Fruit fly (Drosophila melanogaster) whole organism, embryonic: Measurements from ENCODE around the gene CG43448.

Source experiments
- Antp ChIP-seq: fragments of 200-800 bp; sonication (Bioruptor generic); optimal IDR thresholded peaks from 3 replicates; lab custom pipeline; 2016; ENCODE audit warnings: missing biosample characterization, missing genetic modification characterization
- CG10462 ChIP-seq: fragments of 200-800 bp; sonication (Bioruptor generic); optimal IDR thresholded peaks from 2 replicates; lab custom pipeline; 2016; ENCODE audit warnings: missing biosample characterization, missing genetic modification characterization
- CG10565 ChIP-seq: fragments of 200-800 bp; sonication (Bioruptor generic); optimal IDR thresholded peaks from 3 replicates; lab custom pipeline; 2016; ENCODE audit warnings: missing biosample characterization, mild to moderate bottlenecking, missing genetic modification characterization
- CG11456 ChIP-seq: fragments of 200-800 bp; sonication (Bioruptor generic); IDR thresholded peaks from 3 replicates; pipeline ENCODE4 v1.3.6; 2022; ENCODE audit warnings: missing biosample characterization, missing genetic modification characterization
- CG12236 ChIP-seq: fragments of 200-800 bp; sonication (Bioruptor generic); optimal IDR thresholded peaks from 2 replicates; lab custom pipeline; 2016; ENCODE audit warnings: missing biosample characterization, missing genetic modification characterization
- CG14014 ChIP-seq: fragments of 200-800 bp; sonication (Bioruptor generic); IDR thresholded peaks from 2 replicates; pipeline ENCODE4 v1.3.6; 2022; ENCODE audit warnings: missing biosample characterization, missing genetic modification characterization
- CG14860 ChIP-seq: fragments of 200-800 bp; sonication (Bioruptor generic); IDR thresholded peaks from 3 replicates; pipeline ENCODE4 v1.3.6; 2022; ENCODE audit warnings: missing biosample characterization, missing genetic modification characterization; ENCODE audit not compliant: partially characterized antibody
- CG15514 ChIP-seq: fragments of 200-800 bp; sonication (Bioruptor generic); optimal IDR thresholded peaks from 3 replicates; lab custom pipeline; 2017; ENCODE audit warnings: missing biosample characterization, missing genetic modification characterization, mild to moderate bottlenecking, moderate library complexity, missing genetic modification reagents
- CG1602 ChIP-seq: fragments of 200-800 bp; sonication (Bioruptor generic); optimal IDR thresholded peaks from 3 replicates; lab custom pipeline; 2016; ENCODE audit warnings: missing biosample characterization, missing genetic modification characterization
- CG1603 ChIP-seq: fragments of 200-800 bp; sonication (Bioruptor generic); optimal IDR thresholded peaks from 2 replicates; lab custom pipeline; 2019; ENCODE audit warnings: missing biosample characterization, mild to moderate bottlenecking, missing genetic modification characterization, moderate library complexity
- CG16779 ChIP-seq: fragments of 200-800 bp; sonication (Bioruptor generic); IDR thresholded peaks from 2 replicates; pipeline ENCODE4 v1.3.6; 2022; ENCODE audit warnings: missing biosample characterization, missing genetic modification characterization
- CG18619 ChIP-seq: fragments of 200-800 bp; sonication (Bioruptor generic); optimal IDR thresholded peaks from 3 replicates; lab custom pipeline; 2017; ENCODE audit warnings: missing biosample characterization, mild to moderate bottlenecking, missing genetic modification characterization
- CG2116 ChIP-seq: fragments of 200-800 bp; sonication (Bioruptor generic); optimal IDR thresholded peaks from 3 replicates; lab custom pipeline; 2018; ENCODE audit warnings: missing biosample characterization, mild to moderate bottlenecking, missing genetic modification characterization
- CG2129 ChIP-seq: fragments of 200-800 bp; sonication (Bioruptor generic); IDR thresholded peaks from 2 replicates; pipeline ENCODE4 v1.3.6; 2022; ENCODE audit warnings: missing biosample characterization, missing genetic modification characterization; ENCODE audit not compliant: partially characterized antibody
- CG30431 ChIP-seq: fragments of 200-800 bp; sonication (Bioruptor generic); optimal IDR thresholded peaks from 2 replicates; lab custom pipeline; 2017; ENCODE audit warnings: missing biosample characterization, missing genetic modification characterization
- CG3281 ChIP-seq: fragments of 200-800 bp; sonication (Bioruptor generic); optimal IDR thresholded peaks from 3 replicates; lab custom pipeline; 2017; ENCODE audit warnings: missing biosample characterization, mild to moderate bottlenecking, missing genetic modification characterization
- CG33557 ChIP-seq: fragments of 200-800 bp; sonication (Bioruptor generic); optimal IDR thresholded peaks from 2 replicates; lab custom pipeline; 2019; ENCODE audit warnings: missing biosample characterization, mild to moderate bottlenecking, missing genetic modification characterization, moderate library complexity
- CG34224 ChIP-seq: fragments of 200-800 bp; sonication (Bioruptor generic); IDR thresholded peaks from 3 replicates; pipeline ENCODE4 v1.3.6; 2022; ENCODE audit warnings: missing biosample characterization, missing genetic modification characterization; ENCODE audit not compliant: partially characterized antibody
- CG4360 ChIP-seq: fragments of 200-800 bp; sonication (Bioruptor generic); IDR thresholded peaks from 2 replicates; pipeline ENCODE4 v1.3.6; 2022; ENCODE audit warnings: missing biosample characterization, missing genetic modification characterization
- CG6654 ChIP-seq: fragments of 200-800 bp; sonication (Bioruptor generic); optimal IDR thresholded peaks from 2 replicates; lab custom pipeline; 2017; ENCODE audit warnings: missing biosample characterization, mild to moderate bottlenecking, missing genetic modification characterization
- CG7556 ChIP-seq: fragments of 200-800 bp; sonication (Bioruptor generic); optimal IDR thresholded peaks from 2 replicates; lab custom pipeline; 2017; ENCODE audit warnings: missing biosample characterization, mild to moderate bottlenecking, missing genetic modification characterization
- CG8924 ChIP-seq: fragments of 200-800 bp; optimal IDR thresholded peaks from 3 replicates; lab custom pipeline; 2019; ENCODE audit warnings: missing biosample characterization, mild to moderate bottlenecking, missing genetic modification characterization, moderate library complexity
- CG9215 ChIP-seq: fragments of 200-800 bp; sonication (Bioruptor generic); IDR thresholded peaks from 2 replicates; pipeline ENCODE4 v1.3.6; 2022; ENCODE audit warnings: missing biosample characterization, missing genetic modification characterization
- CG9797 ChIP-seq: fragments of 200-800 bp; sonication (Bioruptor generic); optimal IDR thresholded peaks from 3 replicates; lab custom pipeline; 2018; ENCODE audit warnings: missing biosample characterization, mild to moderate bottlenecking, missing genetic modification characterization
- CG9932 ChIP-seq: fragments of 200-800 bp; sonication (Bioruptor generic); IDR thresholded peaks from 2 replicates; pipeline ENCODE4 v1.3.6; 2022; ENCODE audit warnings: missing biosample characterization, missing genetic modification characterization
- Dip3 ChIP-seq: fragments of 200-800 bp; sonication (Bioruptor generic); optimal IDR thresholded peaks from 3 replicates; lab custom pipeline; 2016; ENCODE audit warnings: missing biosample characterization, missing genetic modification characterization
- Doc2 ChIP-seq: fragments of 200-800 bp; sonication (Bioruptor generic); IDR thresholded peaks from 2 replicates; pipeline ENCODE4 v1.3.6; 2022; ENCODE audit warnings: missing biosample characterization, missing genetic modification characterization
- Drgx ChIP-seq: fragments of 200-800 bp; sonication (Bioruptor generic); IDR thresholded peaks from 2 replicates; pipeline ENCODE4 v1.3.6; 2022; ENCODE audit warnings: missing biosample characterization, missing genetic modification characterization
- E2f2 ChIP-seq: fragments of 200-800 bp; sonication (Bioruptor generic); IDR thresholded peaks from 2 replicates; pipeline ENCODE4 v1.3.6; 2022; ENCODE audit warnings: missing biosample characterization, missing genetic modification characterization
- Hey ChIP-seq: fragments of 200-800 bp; sonication (Bioruptor generic); optimal IDR thresholded peaks from 3 replicates; lab custom pipeline; 2018; ENCODE audit warnings: missing biosample characterization, mild to moderate bottlenecking, missing genetic modification characterization
- Neu2 ChIP-seq: fragments of 200-800 bp; sonication (Bioruptor generic); optimal IDR thresholded peaks from 3 replicates; lab custom pipeline; 2016; ENCODE audit warnings: missing biosample characterization, missing genetic modification characterization, borderline replicate concordance
- Nf-YA ChIP-seq: fragments of 200-800 bp; sonication (Bioruptor generic); IDR thresholded peaks from 2 replicates; pipeline ENCODE4 v1.3.6; 2022; ENCODE audit warnings: missing biosample characterization, missing genetic modification characterization
- Ptx1 ChIP-seq: fragments of 200-800 bp; sonication (Bioruptor generic); IDR thresholded peaks from 2 replicates; pipeline ENCODE4 v1.3.6; 2022; ENCODE audit warnings: missing biosample characterization, missing genetic modification characterization
- Six4 ChIP-seq: fragments of 200-800 bp; sonication (Bioruptor generic); optimal IDR thresholded peaks from 2 replicates; lab custom pipeline; 2016; ENCODE audit warnings: missing biosample characterization, missing genetic modification characterization
- Taf1 ChIP-seq: fragments of 200-800 bp; sonication (Bioruptor generic); IDR thresholded peaks from 2 replicates; pipeline ENCODE4 v1.3.6; 2022; ENCODE audit warnings: missing biosample characterization, missing genetic modification characterization
- al ChIP-seq: fragments of 200-800 bp; sonication (Bioruptor generic); IDR thresholded peaks from 2 replicates; pipeline ENCODE4 v1.3.6; 2022; ENCODE audit warnings: missing biosample characterization, missing genetic modification characterization
- bab2 ChIP-seq: fragments of 200-800 bp; sonication (Bioruptor generic); optimal IDR thresholded peaks from 2 replicates; lab custom pipeline; 2016; ENCODE audit warnings: missing biosample characterization, missing genetic modification characterization
- cg ChIP-seq: fragments of 200-800 bp; sonication (Bioruptor generic); optimal IDR thresholded peaks from 3 replicates; lab custom pipeline; 2019; ENCODE audit warnings: missing biosample characterization, mild to moderate bottlenecking, missing genetic modification characterization, moderate library complexity
- ci ChIP-seq: fragments of 200-800 bp; sonication (Bioruptor generic); IDR thresholded peaks from 3 replicates; pipeline ENCODE4 v1.3.6; 2022; ENCODE audit warnings: missing biosample characterization, missing genetic modification characterization
- dimm ChIP-seq: fragments of 200-800 bp; sonication (Bioruptor generic); IDR thresholded peaks from 2 replicates; pipeline ENCODE4 v1.3.6; 2022; ENCODE audit warnings: missing biosample characterization, missing genetic modification characterization
- dm ChIP-seq: fragments of 200-800 bp; sonication (Bioruptor generic); optimal IDR thresholded peaks from 3 replicates; lab custom pipeline; 2016; ENCODE audit warnings: missing biosample characterization, missing genetic modification characterization
- dpn ChIP-seq, 2 experiments: fragments of 200-800 bp; sonication (Bioruptor generic); optimal IDR thresholded peaks; 3 replicates each; lab custom pipeline; 2016; ENCODE audit warnings: missing biosample characterization in 2 of 2, missing genetic modification characterization in 2 of 2
- gce ChIP-seq: fragments of 200-800 bp; sonication (Bioruptor generic); IDR thresholded peaks from 3 replicates; pipeline ENCODE4 v1.3.6; 2022; ENCODE audit warnings: missing biosample characterization, missing genetic modification characterization
- jumu ChIP-seq: fragments of 200-800 bp; sonication (Bioruptor generic); optimal IDR thresholded peaks from 3 replicates; lab custom pipeline; 2016; ENCODE audit warnings: missing biosample characterization, missing genetic modification characterization
- lbe ChIP-seq: fragments of 200-800 bp; sonication (Bioruptor generic); optimal IDR thresholded peaks from 2 replicates; lab custom pipeline; 2016; ENCODE audit warnings: missing biosample characterization, mild to moderate bottlenecking, missing genetic modification characterization
- lmd ChIP-seq: fragments of 200-800 bp; sonication (Bioruptor generic); IDR thresholded peaks from 2 replicates; pipeline ENCODE4 v1.3.6; 2022; ENCODE audit warnings: missing biosample characterization, missing genetic modification characterization
- nau ChIP-seq: fragments of 200-800 bp; sonication (Bioruptor generic); optimal IDR thresholded peaks from 3 replicates; lab custom pipeline; 2017; ENCODE audit warnings: missing biosample characterization, mild to moderate bottlenecking, missing genetic modification characterization, missing genetic modification reagents
- pho ChIP-seq: fragments of 200-800 bp; sonication (Bioruptor generic); optimal IDR thresholded peaks from 2 replicates; lab custom pipeline; 2016; ENCODE audit warnings: missing biosample characterization, missing genetic modification characterization
- pita ChIP-seq: fragments of 200-800 bp; sonication (Bioruptor generic); optimal IDR thresholded peaks from 2 replicates; lab custom pipeline; 2017; ENCODE audit warnings: missing biosample characterization, mild to moderate bottlenecking, missing genetic modification characterization
- shn ChIP-seq: fragments of 200-800 bp; sonication (Bioruptor generic); optimal IDR thresholded peaks from 3 replicates; lab custom pipeline; 2016; ENCODE audit warnings: missing biosample characterization, missing genetic modification characterization
- unc-4 ChIP-seq: fragments of 200-800 bp; sonication (Bioruptor generic); IDR thresholded peaks from 2 replicates; pipeline ENCODE4 v1.3.6; 2022; ENCODE audit warnings: missing biosample characterization, missing genetic modification characterization; ENCODE audit not compliant: partially characterized antibody

The CG43448 gene

dm6 chr3R:30189836-30190235, 47.7 kb downstream of the CG43448 start (continued):
- TF ChIP-seq CG18619 (peak; percentile 46), Hey (tag; lab: Kevin White, UChicago) (no peak), CG34224 (GFP tag; lab: Robert Waterston, UW) (no peak), Neu2 (GFP tag; lab: Kevin White, UChicago) (no peak), CG3281 (GFP tag; lab: Kevin White, UChicago) (peak; percentile 65), Six4 (GFP tag; lab: Kevin White, UChicago) (peak; percentile 41), Drgx (peak; percentile 55), CG1602 (GFP tag; lab: Kevin White, UChicago) (peak; percentile 51), Taf1 (GFP tag; lab: Robert Waterston, UW) (peak; percentile 65), unc-4 (GFP tag; lab: Robert Waterston, UW) (no peak), lbe (no peak), CG9215 (GFP tag; lab: Robert Waterston, UW) (peak; percentile 63; the same call in 1 of the 2 replicates), shn (GFP tag; lab: Kevin White, UChicago) (peak; percentile 5), Nf-YA (GFP tag; lab: Robert Waterston, UW) (peak; percentile 70), CG9932 (GFP tag; lab: Robert Waterston, UW) (peak; percentile 49), Doc2 (GFP tag; lab: Robert Waterston, UW) (peak; percentile 38; the same call in 1 of the 2 replicates), CG1603 (tag; lab: Kevin White, UChicago) (peak; percentile 83), bab2 (GFP tag; lab: Kevin White, UChicago) (peak; percentile 34), pita (GFP tag; lab: Kevin White, UChicago) (no peak), dimm (GFP tag; lab: Robert Waterston, UW) (peak; percentile 47; the same call in 1 of the 2 replicates), E2f2 (peak; percentile 43; the same call in 1 of the 2 replicates), Antp (GFP tag; lab: Kevin White, UChicago) (peak; percentile 51), CG6654 (GFP tag; lab: Kevin White, UChicago) (peak; percentile 20), CG8924 (tag; lab: Kevin White, UChicago) (peak; percentile 63), CG15514 (GFP tag; lab: Kevin White, UChicago) (peak; percentile 45), CG16779 (GFP tag; lab: Robert Waterston, UW) (0 out of 2 replicates have a peak, but pooled peaks have one; percentile 49), CG7556 (GFP tag; lab: Kevin White, UChicago) (peak; percentile 54), ci (GFP tag; lab: Robert Waterston, UW) (peak; percentile 92), al (GFP tag; lab: Robert Waterston, UW) (peak; percentile 35; the same call in 1 of the 2 replicates), CG4360 (peak; percentile 64), pho (no peak), jumu (peak; percentile 20), CG2129 (GFP tag; lab: Robert Waterston, UW) (no peak), CG30431 (GFP tag; lab: Kevin White, UChicago) (peak; percentile 64), nau (peak; percentile 60), lmd (GFP tag; lab: Robert Waterston, UW) (peak; percentile 85), CG2116 (GFP tag; lab: Kevin White, UChicago) (no peak), dpn (GFP tag; optimal IDR thresholded peaks at IDR 0.05; lab: Kevin White, UChicago) (peak; percentile 60 to 71), dm (no peak), CG14014 (peak; percentile 79), cg (GFP tag; lab: Kevin White, UChicago) (no peak), CG11456 (GFP tag; lab: Robert Waterston, UW) (peak; percentile 69; the same call in 2 of the 3 replicates), CG9797 (no peak), Ptx1 (peak; percentile 87), CG14860 (no peak), CG10565 (GFP tag; lab: Kevin White, UChicago) (no peak), CG10462 (peak; percentile 16), Dip3 (GFP tag; lab: Kevin White, UChicago) (peak; percentile 55), gce (peak; percentile 75; the same call in 1 of the 3 replicates), CG33557 (GFP tag; lab: Kevin White, UChicago) (no peak), CG12236 (GFP tag; lab: Kevin White, UChicago) (peak; percentile 22)
